Fruit fly (Drosophila melanogaster) whole organism, prepupa: ENCODE data around the gene CG46463.

Experiments used
- CG10631 ChIP-seq: fragments of 200-800 bp; sonication (Bioruptor generic); optimal IDR thresholded peaks from 2 replicates; lab custom pipeline; 2016; ENCODE audit warnings: missing biosample characterization, missing genetic modification characterization
- CG11902 ChIP-seq: fragments of 200-800 bp; sonication (Bioruptor generic); optimal IDR thresholded peaks from 3 replicates; lab custom pipeline; 2016; ENCODE audit warnings: missing biosample characterization, missing genetic modification characterization
- CG15336 ChIP-seq: fragments of 200-800 bp; sonication (Bioruptor generic); IDR thresholded peaks from 2 replicates; pipeline ENCODE4 v1.3.6; 2022; ENCODE audit warnings: missing biosample characterization, missing genetic modification characterization
- CG1621 ChIP-seq: fragments of 200-800 bp; sonication (Bioruptor generic); optimal IDR thresholded peaks from 3 replicates; lab custom pipeline; 2018; ENCODE audit warnings: missing biosample characterization, mild to moderate bottlenecking, missing genetic modification characterization
- CG16779 ChIP-seq: fragments of 200-800 bp; sonication (Bioruptor generic); optimal IDR thresholded peaks from 3 replicates; lab custom pipeline; 2017; ENCODE audit warnings: missing biosample characterization, mild to moderate bottlenecking, missing genetic modification characterization
- CG3032 ChIP-seq: fragments of 200-800 bp; optimal IDR thresholded peaks from 2 replicates; lab custom pipeline; 2019; ENCODE audit warnings: missing biosample characterization, mild to moderate bottlenecking, missing genetic modification characterization, moderate library complexity
- CG31627 ChIP-seq: fragments of 200-800 bp; sonication (Bioruptor generic); optimal IDR thresholded peaks from 3 replicates; lab custom pipeline; 2016; ENCODE audit warnings: missing biosample characterization, missing genetic modification characterization
- CG32006 ChIP-seq: fragments of 200-800 bp; sonication (Bioruptor generic); optimal IDR thresholded peaks from 3 replicates; lab custom pipeline; 2017; ENCODE audit warnings: missing biosample characterization, mild to moderate bottlenecking, missing genetic modification characterization
- CG34406 ChIP-seq: fragments of 200-800 bp; sonication (Bioruptor generic); optimal IDR thresholded peaks from 3 replicates; lab custom pipeline; 2016; ENCODE audit warnings: missing biosample characterization, missing genetic modification characterization
- CG3919 ChIP-seq: fragments of 200-800 bp; sonication (Bioruptor generic); optimal IDR thresholded peaks from 3 replicates; lab custom pipeline; 2016; ENCODE audit warnings: missing biosample characterization, missing genetic modification characterization
- CG6276 ChIP-seq: fragments of 200-800 bp; sonication (Bioruptor generic); optimal IDR thresholded peaks from 2 replicates; lab custom pipeline; 2017; ENCODE audit warnings: missing biosample characterization, mild to moderate bottlenecking, missing genetic modification characterization
- CG6792 ChIP-seq: fragments of 200-800 bp; sonication (Bioruptor generic); optimal IDR thresholded peaks from 3 replicates; lab custom pipeline; 2016; ENCODE audit warnings: missing biosample characterization, missing genetic modification characterization
- CG6808 ChIP-seq: fragments of 200-800 bp; sonication (Bioruptor generic); optimal IDR thresholded peaks from 3 replicates; lab custom pipeline; 2017; ENCODE audit warnings: missing biosample characterization, missing genetic modification characterization, mild to moderate bottlenecking, moderate library complexity, missing genetic modification reagents
- CG6854 ChIP-seq: fragments of 200-800 bp; sonication (Bioruptor generic); optimal IDR thresholded peaks from 2 replicates; lab custom pipeline; 2017; ENCODE audit warnings: missing biosample characterization, mild to moderate bottlenecking, missing genetic modification characterization
- CG8119 ChIP-seq: fragments of 200-800 bp; sonication (Bioruptor generic); IDR thresholded peaks from 3 replicates; pipeline ENCODE4 v1.3.6; 2022; ENCODE audit warnings: missing biosample characterization, missing genetic modification characterization
- CG8319 ChIP-seq: fragments of 200-800 bp; sonication (Bioruptor generic); optimal IDR thresholded peaks from 3 replicates; lab custom pipeline; 2016; ENCODE audit warnings: missing biosample characterization, missing genetic modification characterization
- CG8632 ChIP-seq: fragments of 200-800 bp; sonication (Bioruptor generic); optimal IDR thresholded peaks from 3 replicates; lab custom pipeline; 2016; ENCODE audit warnings: missing biosample characterization, missing genetic modification characterization
- CG9139 ChIP-seq: fragments of 200-800 bp; sonication (Bioruptor generic); optimal IDR thresholded peaks from 3 replicates; lab custom pipeline; 2017; ENCODE audit warnings: missing biosample characterization, mild to moderate bottlenecking, missing genetic modification characterization
- Eip75B ChIP-seq: fragments of 200-800 bp; sonication (Bioruptor generic); optimal IDR thresholded peaks from 3 replicates; lab custom pipeline; 2016; ENCODE audit warnings: missing biosample characterization, missing genetic modification characterization
- Eip78C ChIP-seq: fragments of 200-800 bp; sonication (Bioruptor generic); peaks from one replicate; lab custom pipeline; 2016; ENCODE audit warnings: missing biosample characterization, missing genetic modification characterization
- Eip93F ChIP-seq: fragments of 200-800 bp; sonication (Bioruptor generic); optimal IDR thresholded peaks from 2 replicates; lab custom pipeline; 2016; ENCODE audit warnings: missing biosample characterization, mild to moderate bottlenecking, missing genetic modification characterization
- Ets96B ChIP-seq: fragments of 200-800 bp; optimal IDR thresholded peaks from 2 replicates; lab custom pipeline; 2019; ENCODE audit warnings: missing biosample characterization, mild to moderate bottlenecking, missing genetic modification characterization, moderate library complexity
- Gug ChIP-seq: fragments of 200-800 bp; sonication (Bioruptor generic); IDR thresholded peaks from 2 replicates; pipeline ENCODE4 v1.3.6; 2022; ENCODE audit warnings: missing biosample characterization, missing genetic modification characterization
- Hr39 ChIP-seq: fragments of 200-800 bp; sonication (Bioruptor generic); optimal IDR thresholded peaks from 2 replicates; lab custom pipeline; 2016; ENCODE audit warnings: missing biosample characterization, missing genetic modification characterization
- Hr4 ChIP-seq: fragments of 200-800 bp; sonication (Bioruptor generic); optimal IDR thresholded peaks from 3 replicates; lab custom pipeline; 2016; ENCODE audit warnings: missing biosample characterization, missing genetic modification characterization
- Lpt ChIP-seq: fragments of 200-800 bp; sonication (Bioruptor generic); optimal IDR thresholded peaks from 3 replicates; lab custom pipeline; 2016; ENCODE audit warnings: missing biosample characterization, missing genetic modification characterization
- Met ChIP-seq: fragments of 200-800 bp; sonication (Bioruptor generic); optimal IDR thresholded peaks from 3 replicates; lab custom pipeline; 2016; ENCODE audit warnings: missing biosample characterization, missing genetic modification characterization
- OdsH ChIP-seq: fragments of 200-800 bp; sonication (Bioruptor generic); optimal IDR thresholded peaks from 3 replicates; lab custom pipeline; 2016; ENCODE audit warnings: missing biosample characterization, missing genetic modification characterization
- Smox ChIP-seq: fragments of 200-800 bp; sonication (Bioruptor generic); optimal IDR thresholded peaks from 3 replicates; lab custom pipeline; 2016; ENCODE audit warnings: missing biosample characterization, missing genetic modification characterization
- Sox14 ChIP-seq: fragments of 200-800 bp; sonication (Bioruptor generic); optimal IDR thresholded peaks from 3 replicates; lab custom pipeline; 2016; ENCODE audit warnings: missing biosample characterization, missing genetic modification characterization
- Sox15 ChIP-seq: fragments of 200-800 bp; sonication (Bioruptor generic); optimal IDR thresholded peaks from 3 replicates; lab custom pipeline; 2016; ENCODE audit warnings: missing biosample characterization, missing genetic modification characterization
- achi ChIP-seq: fragments of 200-800 bp; sonication (Bioruptor generic); optimal IDR thresholded peaks from 3 replicates; lab custom pipeline; 2016; ENCODE audit warnings: missing biosample characterization, missing genetic modification characterization
- acj6 ChIP-seq: fragments of 200-800 bp; sonication (Bioruptor generic); optimal IDR thresholded peaks from 3 replicates; lab custom pipeline; 2016; ENCODE audit warnings: missing biosample characterization, missing genetic modification characterization
- cyc ChIP-seq: fragments of 200-800 bp; sonication (Bioruptor generic); optimal IDR thresholded peaks from 3 replicates; lab custom pipeline; 2016; ENCODE audit warnings: missing biosample characterization, missing genetic modification characterization
- dsx ChIP-seq: fragments of 200-800 bp; optimal IDR thresholded peaks from 3 replicates; lab custom pipeline; 2019; ENCODE audit warnings: missing biosample characterization, mild to moderate bottlenecking, missing genetic modification characterization, moderate library complexity; ENCODE audit not compliant: poor library complexity, severe bottlenecking
- eg ChIP-seq: fragments of 200-800 bp; sonication (Bioruptor generic); IDR thresholded peaks from 3 replicates; pipeline ENCODE4 v1.3.6; 2022; ENCODE audit warnings: missing biosample characterization, missing genetic modification characterization
- esn ChIP-seq: fragments of 200-800 bp; sonication (Bioruptor generic); optimal IDR thresholded peaks from 2 replicates; lab custom pipeline; 2016; ENCODE audit warnings: missing biosample characterization, mild to moderate bottlenecking, missing genetic modification characterization, moderate library complexity
- fd59A ChIP-seq: fragments of 200-800 bp; sonication (Bioruptor generic); optimal IDR thresholded peaks from 2 replicates; lab custom pipeline; 2017; ENCODE audit warnings: missing biosample characterization, mild to moderate bottlenecking, missing genetic modification characterization, missing genetic modification reagents
- fd85E ChIP-seq: fragments of 200-800 bp; sonication (Bioruptor generic); optimal IDR thresholded peaks from 3 replicates; lab custom pipeline; 2016; ENCODE audit warnings: missing biosample characterization, missing genetic modification characterization
- lz ChIP-seq: fragments of 200-800 bp; sonication (Bioruptor generic); optimal IDR thresholded peaks from 3 replicates; lab custom pipeline; 2016; ENCODE audit warnings: missing biosample characterization, missing genetic modification characterization
- net ChIP-seq: fragments of 200-800 bp; sonication (Bioruptor generic); optimal IDR thresholded peaks from 3 replicates; lab custom pipeline; 2016; ENCODE audit warnings: missing biosample characterization, missing genetic modification characterization
- pdm3 ChIP-seq: fragments of 200-800 bp; sonication (Bioruptor generic); optimal IDR thresholded peaks from 3 replicates; lab custom pipeline; 2016; ENCODE audit warnings: missing biosample characterization, missing genetic modification characterization
- salr ChIP-seq, 2 experiments: fragments of 200-800 bp; sonication (Bioruptor generic); optimal IDR thresholded peaks; 3 replicates each; lab custom pipeline; 2016 to 2018; ENCODE audit warnings: missing biosample characterization in 2 of 2, missing genetic modification characterization in 2 of 2, mild to moderate bottlenecking in 1 of 2
- spab ChIP-seq: fragments of 200-800 bp; sonication (Bioruptor generic); optimal IDR thresholded peaks from 2 replicates; lab custom pipeline; 2017; ENCODE audit warnings: missing biosample characterization, mild to moderate bottlenecking, missing genetic modification characterization, missing genetic modification reagents
- ss ChIP-seq, 2 experiments: fragments of 200-800 bp; sonication (Bioruptor generic); optimal IDR thresholded peaks; 2 replicates in 1 of 2; 3 replicates in 1 of 2; lab custom pipeline; 2017 to 2018; ENCODE audit warnings: mild to moderate bottlenecking in 2 of 2, missing biosample characterization in 2 of 2, missing genetic modification characterization in 2 of 2, moderate library complexity in 1 of 2
- svp ChIP-seq: fragments of 200-800 bp; sonication (Bioruptor generic); peaks from one replicate; lab custom pipeline; 2016; ENCODE audit warnings: missing biosample characterization, missing genetic modification characterization

Gene CG46463

DNA sequence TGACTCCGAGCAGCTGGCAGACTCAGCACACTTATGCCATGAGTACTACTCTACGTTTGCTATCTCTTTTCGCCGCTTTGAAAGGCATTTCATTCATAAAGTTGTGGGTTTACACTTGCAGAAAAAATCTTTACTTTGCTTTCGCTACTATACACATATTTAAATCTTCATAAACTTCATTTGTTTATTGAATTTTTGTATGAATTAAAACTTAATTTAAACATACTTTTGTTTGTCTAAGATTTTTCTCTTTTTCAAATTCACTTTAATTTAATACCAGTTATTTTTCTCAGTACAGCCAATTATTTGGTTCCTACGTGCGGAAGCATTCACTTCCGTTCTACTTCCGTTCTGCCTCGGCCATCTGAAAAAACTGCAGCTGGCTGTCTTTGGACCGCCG, 22.6 kb upstream of the CG46463 start (continued):
- TF ChIP-seq CG3919 (GFP tag; lab: Kevin White, UChicago) (peak; percentile 26), Lpt (GFP tag; lab: Kevin White, UChicago) (no peak), OdsH (peak; percentile 11), CG8319 (GFP tag; lab: Kevin White, UChicago) (no peak), Smox (GFP tag; lab: Kevin White, UChicago) (peak; percentile 38), salr (GFP tag; optimal IDR thresholded peaks at IDR 0.05; lab: Kevin White, UChicago) (peak in 1 of 2 experiments; percentile 6), Sox15 (GFP tag; lab: Kevin White, UChicago) (no peak), svp (GFP tag; lab: Kevin White, UChicago) (peak; percentile 55), CG31627 (GFP tag; lab: Kevin White, UChicago) (peak; percentile 7)

DNA sequence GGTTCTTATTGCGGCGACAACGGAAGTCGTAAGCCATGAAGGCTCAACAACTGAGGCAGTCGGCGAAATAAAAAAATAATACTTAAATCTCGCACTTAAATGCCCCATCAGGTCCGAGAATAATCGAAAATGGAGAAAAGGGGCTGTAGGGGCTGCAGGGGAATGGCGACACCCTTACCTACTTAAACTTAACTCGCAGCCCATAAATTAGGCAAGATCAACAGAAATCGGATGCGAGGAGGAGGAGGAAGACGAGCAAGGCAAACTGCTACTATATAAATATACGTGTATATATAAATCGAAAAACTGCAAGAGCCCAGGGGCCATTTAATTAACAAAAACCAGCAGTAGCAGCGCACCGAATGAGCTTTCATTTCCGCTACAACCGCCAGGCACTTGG, 21.5 kb upstream of the CG46463 start:
- no peak for TF ChIP-seq Sox15 (GFP tag; lab: Kevin White, UChicago)
- peak; percentile 1 for TF ChIP-seq Eip78C (GFP tag; lab: Kevin White, UChicago)
- TF ChIP-seq Eip93F: no peak
- TF ChIP-seq ss (GFP tag; optimal IDR thresholded peaks at IDR 0.05; lab: Kevin White, UChicago): peak in 1 of 2 experiments; percentile 29
- TF ChIP-seq Gug (GFP tag; lab: Robert Waterston, UW): no peak
- TF ChIP-seq, all 60 proteins: peak for 2

DNA sequence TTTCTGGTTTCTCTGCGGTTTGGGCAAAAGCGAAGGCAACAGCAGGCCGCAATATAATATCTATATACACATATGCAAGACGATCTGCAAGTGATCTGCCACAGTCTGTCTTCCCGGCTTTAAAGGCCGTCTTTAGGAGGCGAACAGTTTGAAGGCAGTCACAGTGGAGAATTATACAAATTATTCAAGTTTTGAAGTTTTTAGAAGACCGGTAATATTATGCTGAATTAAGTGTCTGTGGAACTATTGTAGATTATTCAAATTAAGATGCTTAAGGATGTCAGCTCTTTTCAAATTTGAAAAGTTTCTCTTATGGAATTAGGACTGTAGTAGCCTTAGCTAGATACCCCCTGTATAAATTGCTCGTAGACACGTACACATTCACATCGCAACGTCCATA, 21.0 kb upstream of the CG46463 start:
- TF ChIP-seq ss (GFP tag; optimal IDR thresholded peaks at IDR 0.05; lab: Kevin White, UChicago) (no peak), Met (GFP tag; lab: Kevin White, UChicago) (peak; percentile 8), lz (GFP tag; lab: Kevin White, UChicago) (no peak), Gug (GFP tag; lab: Robert Waterston, UW) (no peak), CG9139 (GFP tag; lab: Kevin White, UChicago) (no peak), Eip93F (no peak), Hr39 (GFP tag; lab: Kevin White, UChicago) (no peak), Ets96B (no peak), CG8319 (GFP tag; lab: Kevin White, UChicago) (no peak), pdm3 (peak; percentile 2), Eip78C (GFP tag; lab: Kevin White, UChicago) (peak; percentile 80), salr (GFP tag; optimal IDR thresholded peaks at IDR 0.05; lab: Kevin White, UChicago) (no peak), svp (GFP tag; lab: Kevin White, UChicago) (no peak), dsx (GFP tag; lab: Kevin White, UChicago) (no peak), esn (GFP tag; lab: Kevin White, UChicago) (no peak), net (no peak), CG11902 (GFP tag; lab: Kevin White, UChicago) (no peak), CG6854 (GFP tag; lab: Kevin White, UChicago) (no peak), CG8119 (GFP tag; lab: Robert Waterston, UW) (peak; percentile 61; the same call in 2 of the 3 replicates), Eip75B (no peak), CG8632 (GFP tag; lab: Kevin White, UChicago) (no peak), CG32006 (GFP tag; lab: Kevin White, UChicago) (peak; percentile 60), CG10631 (GFP tag; lab: Kevin White, UChicago) (peak; percentile 20), Hr4 (peak; percentile 73), achi (GFP tag; lab: Kevin White, UChicago) (no peak), Lpt (GFP tag; lab: Kevin White, UChicago) (no peak), CG34406 (GFP tag; lab: Kevin White, UChicago) (no peak), CG1621 (tag; lab: Kevin White, UChicago) (no peak), fd59A (no peak), CG16779 (no peak), OdsH (peak; percentile 17), acj6 (GFP tag; lab: Kevin White, UChicago) (no peak), CG6276 (GFP tag; lab: Kevin White, UChicago) (peak; percentile 20), CG6808 (GFP tag; lab: Kevin White, UChicago) (no peak), cyc (GFP tag; lab: Kevin White, UChicago) (no peak), CG15336 (GFP tag; lab: Robert Waterston, UW) (peak; percentile 28), Sox14 (GFP tag; lab: Kevin White, UChicago) (no peak), eg (GFP tag; lab: Robert Waterston, UW) (peak; percentile 65), CG6792 (GFP tag; lab: Kevin White, UChicago) (peak; percentile 10), CG31627 (GFP tag; lab: Kevin White, UChicago) (no peak), Sox15 (GFP tag; lab: Kevin White, UChicago) (no peak), Smox (GFP tag; lab: Kevin White, UChicago) (no peak), CG3032 (no peak), fd85E (GFP tag; lab: Kevin White, UChicago) (no peak), spab (GFP tag; lab: Kevin White, UChicago) (no peak)
